Worm (Caenorhabditis elegans) whole organism, L3 larva: ENCODE results near the gene K09F6.13.
"Not testable (repeated sequence)": the region's sequence is repeated elsewhere in the genome, so short reads cannot be mapped to it uniquely, and the experiment has no call there.

ENCODE experiments used
- R02D3.7 ChIP-seq: fragments of 150-350 bp; optimal IDR thresholded peaks from 2 replicates; lab custom pipeline; 2014; ENCODE audit warnings: missing biosample characterization, missing genetic modification characterization
- ZK546.5 ChIP-seq: sonication (generic microtip); optimal IDR thresholded peaks from 2 replicates; lab custom pipeline; 2017; ENCODE audit warnings: missing biosample characterization, missing genetic modification characterization
- aly-2 ChIP-seq: fragments of 150-350 bp; optimal IDR thresholded peaks from 2 replicates; lab custom pipeline; 2014; ENCODE audit warnings: missing biosample characterization, missing genetic modification characterization
- ceh-16 ChIP-seq: sonication (generic microtip); optimal IDR thresholded peaks from 2 replicates; lab custom pipeline; 2017; ENCODE audit warnings: missing biosample characterization, missing genetic modification characterization
- ceh-82 ChIP-seq: fragments of 150-350 bp; optimal IDR thresholded peaks from 2 replicates; lab custom pipeline; 2014; ENCODE audit warnings: missing biosample characterization, missing genetic modification characterization
- ceh-9 ChIP-seq: sonication (generic microtip); optimal IDR thresholded peaks from 2 replicates; lab custom pipeline; 2018; ENCODE audit warnings: missing biosample characterization, missing genetic modification characterization
- egl-5 ChIP-seq: fragments of 150-350 bp; optimal IDR thresholded peaks from 2 replicates; lab custom pipeline; 2017; ENCODE audit warnings: missing biosample characterization, missing genetic modification reagents, missing genetic modification characterization, inconsistent platforms
- elt-1 ChIP-seq: fragments of 150-350 bp; optimal IDR thresholded peaks from 2 replicates; lab custom pipeline; 2014; ENCODE audit warnings: missing biosample characterization, missing genetic modification characterization
- elt-2 ChIP-seq: sonication (generic microtip); optimal IDR thresholded peaks from 2 replicates; lab custom pipeline; 2016; ENCODE audit warnings: missing genetic modification reagents, mild to moderate bottlenecking, missing genetic modification characterization, missing compliant biosample characterization
- eor-1 ChIP-seq, 2 experiments: fragments of 150-350 bp; optimal IDR thresholded peaks; 2 replicates each; lab custom pipeline; 2014 to 2018; ENCODE audit warnings: missing biosample characterization in 2 of 2, missing genetic modification characterization in 2 of 2
- fkh-10 ChIP-seq: sonication (generic microtip); optimal IDR thresholded peaks from 2 replicates; lab custom pipeline; 2017; ENCODE audit warnings: missing biosample characterization, missing genetic modification reagents, missing genetic modification characterization
- fkh-2 ChIP-seq: fragments of 150-350 bp; optimal IDR thresholded peaks from 2 replicates; lab custom pipeline; 2014; ENCODE audit warnings: missing biosample characterization, missing genetic modification reagents, missing genetic modification characterization
- jun-1 ChIP-seq: fragments of 150-350 bp; optimal IDR thresholded peaks from 2 replicates; lab custom pipeline; 2014; ENCODE audit warnings: missing biosample characterization, missing genetic modification reagents, missing genetic modification characterization
- lin-15B ChIP-seq: fragments of 150-350 bp; optimal IDR thresholded peaks from 2 replicates; lab custom pipeline; 2014; ENCODE audit warnings: missing biosample characterization, missing genetic modification characterization
- lin-39 ChIP-seq: fragments of 150-350 bp; optimal IDR thresholded peaks from 2 replicates; lab custom pipeline; 2018; ENCODE audit warnings: missing biosample characterization, missing genetic modification reagents, missing genetic modification characterization
- lsy-12 ChIP-seq: sonication (generic microtip); optimal IDR thresholded peaks from 2 replicates; lab custom pipeline; 2016; ENCODE audit warnings: mild to moderate bottlenecking, missing genetic modification characterization, missing compliant biosample characterization
- mdl-1 ChIP-seq: fragments of 150-350 bp; optimal IDR thresholded peaks from 2 replicates; lab custom pipeline; 2014; ENCODE audit warnings: missing biosample characterization, missing genetic modification characterization
- nhr-11 ChIP-seq: fragments of 150-350 bp; optimal IDR thresholded peaks from 2 replicates; lab custom pipeline; 2014; ENCODE audit warnings: missing biosample characterization, missing genetic modification characterization
- nhr-12 ChIP-seq: fragments of 150-350 bp; optimal IDR thresholded peaks from 2 replicates; lab custom pipeline; 2014; ENCODE audit warnings: missing biosample characterization, missing genetic modification characterization
- nhr-23 ChIP-seq: fragments of 150-350 bp; optimal IDR thresholded peaks from 2 replicates; lab custom pipeline; 2014; ENCODE audit warnings: missing biosample characterization, missing genetic modification reagents, missing genetic modification characterization
- nhr-237 ChIP-seq: fragments of 150-350 bp; optimal IDR thresholded peaks from 2 replicates; lab custom pipeline; 2014; ENCODE audit warnings: missing biosample characterization, missing genetic modification characterization
- nhr-25 ChIP-seq: sonication (generic microtip); optimal IDR thresholded peaks from 2 replicates; lab custom pipeline; 2017; ENCODE audit warnings: missing biosample characterization, missing genetic modification characterization
- nhr-28 ChIP-seq: fragments of 150-350 bp; optimal IDR thresholded peaks from 2 replicates; lab custom pipeline; 2014; ENCODE audit warnings: missing biosample characterization, missing genetic modification characterization
- nhr-43 ChIP-seq: sonication (generic microtip); optimal IDR thresholded peaks from 2 replicates; lab custom pipeline; 2016; ENCODE audit warnings: mild to moderate bottlenecking, missing genetic modification characterization, missing compliant biosample characterization; ENCODE audit not compliant: poor library complexity, severe bottlenecking
- nhr-67 ChIP-seq: fragments of 150-350 bp; optimal IDR thresholded peaks from 2 replicates; lab custom pipeline; 2014; ENCODE audit warnings: missing biosample characterization, missing genetic modification characterization
- nhr-76 ChIP-seq: fragments of 150-350 bp; sonication (generic microtip); optimal IDR thresholded peaks from 5 replicates; lab custom pipeline; 2014; ENCODE audit warnings: missing biosample characterization, missing genetic modification characterization
- nhr-77 ChIP-seq: fragments of 150-350 bp; optimal IDR thresholded peaks from 2 replicates; lab custom pipeline; 2014; ENCODE audit warnings: missing biosample characterization, missing genetic modification characterization
- pha-4 ChIP-seq: fragments of 150-350 bp; optimal IDR thresholded peaks from 2 replicates; lab custom pipeline; 2014; ENCODE audit warnings: missing biosample characterization, missing genetic modification reagents, missing genetic modification characterization
- pqm-1 ChIP-seq: fragments of 150-350 bp; optimal IDR thresholded peaks from 2 replicates; lab custom pipeline; 2017; ENCODE audit warnings: missing biosample characterization, missing genetic modification characterization, inconsistent platforms
- sea-2 ChIP-seq: fragments of 150-350 bp; sonication (generic microtip); optimal IDR thresholded peaks from 4 replicates; lab custom pipeline; 2014; ENCODE audit warnings: missing biosample characterization, missing genetic modification reagents, missing genetic modification characterization
- skn-1 ChIP-seq: fragments of 150-350 bp; optimal IDR thresholded peaks from 2 replicates; lab custom pipeline; 2014; ENCODE audit warnings: missing biosample characterization, missing genetic modification characterization
- snpc-4 ChIP-seq: fragments of 150-350 bp; optimal IDR thresholded peaks from 2 replicates; lab custom pipeline; 2014; ENCODE audit warnings: missing biosample characterization, missing genetic modification characterization
- tbx-2 ChIP-seq: sonication (generic microtip); optimal IDR thresholded peaks from 2 replicates; lab custom pipeline; 2016; ENCODE audit warnings: mild to moderate bottlenecking, missing genetic modification characterization, missing compliant biosample characterization
- unc-39 ChIP-seq: sonication (generic microtip); optimal IDR thresholded peaks from 4 replicates; lab custom pipeline; 2017; ENCODE audit warnings: missing biosample characterization, missing genetic modification characterization
- zag-1 ChIP-seq: fragments of 150-350 bp; optimal IDR thresholded peaks from 2 replicates; lab custom pipeline; 2014; ENCODE audit warnings: missing biosample characterization, missing genetic modification characterization
- ztf-4 ChIP-seq: fragments of 150-350 bp; optimal IDR thresholded peaks from 2 replicates; lab custom pipeline; 2014; ENCODE audit warnings: missing biosample characterization, missing genetic modification characterization

Gene K09F6.13

ce11 chrII:2277418-2277817 is 11.5 kb upstream of the K09F6.13 start, which contains the start of gene K09F6.15:
Gene K09F6.15 (minus strand): TSS chrII:2277518.
- no peak for TF ChIP-seq eor-1 (tag; optimal IDR thresholded peaks at IDR 0.05; lab: Kevin White, UChicago)
- TF ChIP-seq elt-2 (tag; lab: Kevin White, UChicago) = no peak
- no peak for TF ChIP-seq pha-4 (tag; lab: Kevin White, UChicago)
- TF ChIP-seq nhr-67 (tag; lab: Kevin White, UChicago) = no peak
- TF ChIP-seq nhr-12 (tag; lab: Kevin White, UChicago) = no peak
- no peak for TF ChIP-seq nhr-237 (tag; lab: Kevin White, UChicago)
- TF ChIP-seq zag-1 (tag; lab: Kevin White, UChicago) = no peak
- no peak for TF ChIP-seq jun-1
- TF ChIP-seq fkh-10 (GFP tag; lab: Kevin White, UChicago) = no peak
- no peak for TF ChIP-seq nhr-28 (tag; lab: Kevin White, UChicago)
- no peak for TF ChIP-seq ceh-9 (tag; lab: Kevin White, UChicago)
- no peak for TF ChIP-seq nhr-23 (tag; lab: Kevin White, UChicago)
- no peak for TF ChIP-seq nhr-43 (tag; lab: Kevin White, UChicago)
- TF ChIP-seq ztf-4 (tag; lab: Kevin White, UChicago) = no peak
- TF ChIP-seq lin-15B = no peak

DNA sequence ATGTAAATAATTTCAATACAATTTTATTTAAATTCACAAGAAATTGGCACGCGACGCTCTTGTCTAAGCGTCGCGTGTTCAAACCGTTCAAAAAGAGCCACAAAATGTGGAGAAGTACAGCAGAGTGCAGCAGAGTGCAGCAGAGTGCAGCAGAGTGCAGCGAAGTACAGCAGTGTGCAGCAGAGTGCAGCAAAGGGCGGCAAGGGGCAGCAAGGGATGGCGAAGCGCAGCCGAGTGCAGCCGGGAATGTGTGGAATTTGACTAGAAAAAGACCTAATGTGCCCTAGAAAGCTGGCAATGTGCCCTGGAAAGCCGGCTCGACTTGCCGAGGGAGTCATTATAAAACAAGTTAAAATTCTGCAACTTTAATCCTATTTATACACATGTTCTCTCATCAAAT is 9.7 kb upstream of the K09F6.13 start, which contains the start of gene K09F6.6:
K09F6.6 (minus strand) TSS at position 43 of the 400 bp plus-strand sequence.
- TF ChIP-seq nhr-77 (tag; lab: Kevin White, UChicago) (no peak), elt-2 (tag; lab: Kevin White, UChicago) (no peak), nhr-11 (no peak), elt-1 (no peak), fkh-10 (GFP tag; lab: Kevin White, UChicago) (no peak), snpc-4 (tag; lab: Kevin White, UChicago) (no peak), skn-1 (tag; lab: Kevin White, UChicago) (no peak), ceh-9 (tag; lab: Kevin White, UChicago) (no peak), fkh-2 (tag; lab: Kevin White, UChicago) (no peak), zag-1 (tag; lab: Kevin White, UChicago) (no peak), sea-2 (GFP tag; lab: Kevin White, UChicago) (no peak), ceh-16 (tag; lab: Kevin White, UChicago) (no peak), nhr-25 (tag; lab: Kevin White, UChicago) (no peak), ztf-4 (tag; lab: Kevin White, UChicago) (no peak), ZK546.5 (tag; lab: Kevin White, UChicago) (no peak), ceh-82 (tag; lab: Kevin White, UChicago) (no peak), jun-1 (no peak)

DNA sequence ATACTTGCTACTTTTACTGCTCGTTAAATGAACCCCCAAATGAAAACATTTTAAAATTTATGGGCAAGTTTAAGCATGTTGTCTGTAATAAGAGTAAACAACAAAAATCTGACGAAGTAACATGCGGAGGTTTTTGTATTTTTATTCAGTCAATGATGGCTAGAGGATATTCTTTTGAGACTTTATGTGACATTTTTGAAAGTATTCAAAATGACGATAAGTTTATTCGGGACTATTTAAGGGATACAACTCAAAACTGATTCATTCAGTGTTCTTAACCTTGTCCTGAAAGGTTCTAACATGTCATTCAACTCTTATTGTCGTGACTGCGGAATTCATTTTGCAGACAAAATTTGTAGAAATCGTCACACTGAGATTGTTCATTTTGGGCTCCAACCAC is 9.1 kb upstream of the K09F6.13 start, which contains the start of gene K09F6.11:
K09F6.11 (plus strand) TSS at position 301 of the 400 bp plus-strand sequence.
- TF ChIP-seq lsy-12 (tag; lab: Kevin White, UChicago) (no peak), aly-2 (no peak), nhr-25 (tag; lab: Kevin White, UChicago) (no peak)
- TF ChIP-seq, all 47 proteins: peak for 0

DNA sequence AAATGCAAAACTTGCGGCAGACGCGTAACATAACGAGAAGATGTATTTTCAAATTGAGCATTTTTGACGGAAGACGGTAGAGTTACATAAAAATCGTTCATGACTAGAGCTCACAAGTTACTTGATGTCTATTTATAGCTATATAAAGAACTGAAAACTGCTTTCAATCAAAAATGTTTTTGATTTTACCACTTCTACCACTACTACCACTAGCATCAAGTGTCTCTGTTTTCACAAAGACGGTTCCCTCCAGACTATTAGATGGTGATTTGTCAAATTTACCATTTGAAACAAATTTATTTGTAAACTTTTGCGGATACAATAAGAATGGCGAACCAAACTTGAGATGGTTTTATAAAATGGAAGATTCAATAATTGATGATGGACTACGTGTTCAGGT is 6.3 kb upstream of the K09F6.13 start, which contains the start of gene K09F6.9:
K09F6.9 (minus strand) TSS at position 101 of the 400 bp plus-strand sequence.
- TF ChIP-seq nhr-76; egl-5 (tag; lab: Kevin White, UChicago); skn-1 (tag; lab: Kevin White, UChicago): not testable (repeated sequence)
- TF ChIP-seq, all 47 proteins: peak for 0; not testable (repeated sequence) for 47

DNA sequence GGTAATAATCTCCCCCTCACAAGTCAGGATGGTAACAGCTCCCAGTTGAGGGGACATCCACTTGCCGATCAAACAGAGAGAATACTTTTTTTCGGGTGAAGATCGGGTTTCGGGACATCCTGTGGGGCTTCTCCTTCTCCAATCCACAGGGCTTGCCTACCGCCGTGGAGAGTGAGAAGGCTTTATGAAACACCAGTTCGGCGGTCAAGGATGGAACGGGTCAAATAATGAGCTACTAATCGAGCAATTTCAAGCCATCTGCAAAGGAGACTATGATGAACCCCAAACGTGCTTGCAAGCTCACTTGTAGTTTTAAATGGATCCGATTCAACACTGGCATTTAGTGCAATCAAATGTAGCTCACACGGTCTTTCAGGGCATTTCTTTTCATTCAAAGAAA is 4.2 kb upstream of the K09F6.13 start:
- TF ChIP-seq unc-39 (tag; lab: Kevin White, UChicago) (no peak), nhr-11 (no peak), mdl-1 (tag; lab: Kevin White, UChicago) (no peak), zag-1 (tag; lab: Kevin White, UChicago) (no peak), nhr-77 (tag; lab: Kevin White, UChicago) (no peak), nhr-28 (tag; lab: Kevin White, UChicago) (no peak), lin-39 (tag; lab: Kevin White, UChicago) (no peak), tbx-2 (tag; lab: Kevin White, UChicago) (no peak), eor-1 (tag; optimal IDR thresholded peaks at IDR 0.05; lab: Kevin White, UChicago) (no peak), R02D3.7 (tag; lab: Kevin White, UChicago) (no peak), sea-2 (GFP tag; lab: Kevin White, UChicago) (no peak), pqm-1 (tag; lab: Kevin White, UChicago) (no peak)
